Worm (Caenorhabditis elegans): ENCODE measurements around the gene rml-4.
A peak's percentile ranks its signal among the peaks of the same experiment; 100 is the strongest.

Gene rml-4

DNA sequence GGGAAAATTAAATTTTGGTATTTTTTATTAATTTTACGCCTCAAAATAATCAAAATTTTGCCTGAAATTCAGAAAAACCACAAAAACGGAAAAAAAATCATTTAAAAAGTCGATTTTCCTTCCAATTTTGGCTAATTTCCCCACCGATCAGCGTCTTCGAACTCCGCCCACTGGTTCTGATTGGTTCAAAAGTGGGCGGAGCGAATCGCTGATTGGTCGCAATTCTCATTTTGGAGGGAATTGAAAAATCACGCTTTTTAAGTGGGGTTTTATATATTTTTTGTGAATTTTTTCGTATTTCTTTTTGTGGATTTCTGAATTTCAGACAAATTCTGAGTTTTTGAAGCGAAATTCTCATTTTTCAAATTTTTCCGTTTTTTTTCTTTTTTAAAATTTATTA, 8.0 kb upstream of the rml-4 start:
- no peak for TF ChIP-seq blmp-1 (tag; optimal IDR thresholded peaks at IDR 0.05)
- TF ChIP-seq efl-1 (optimal IDR thresholded peaks at IDR 0.05), result no peak
- TF ChIP-seq efl-1 (GFP tag; optimal IDR thresholded peaks at IDR 0.05 in 1 of 2), result peak in 1 of 2 experiments; percentile 4
- TF ChIP-seq sptf-1 (tag; optimal IDR thresholded peaks at IDR 0.05), result no peak
- no peak for TF ChIP-seq fkh-8 (tag; optimal IDR thresholded peaks at IDR 0.05)

DNA sequence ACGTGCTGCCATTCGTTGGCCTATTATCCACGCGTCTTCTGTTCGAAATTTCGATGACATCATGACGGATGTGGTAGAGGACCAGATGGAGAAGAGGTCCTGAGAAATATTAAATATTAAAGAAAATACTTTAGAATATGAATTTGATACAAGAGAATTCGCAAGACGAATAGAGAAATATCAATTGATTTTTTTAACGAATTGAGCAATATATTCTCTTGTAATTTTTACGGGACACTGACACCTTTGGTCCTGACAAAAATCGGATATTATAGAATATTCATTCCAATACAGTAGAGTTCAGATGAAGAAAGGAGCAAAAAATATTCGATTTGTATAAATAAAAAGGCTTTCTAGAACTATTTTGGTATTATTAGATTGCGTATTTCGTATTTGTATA, 6.8 kb upstream of the rml-4 start, which contains the start of gene C01F1.6:
Gene C01F1.6, minus strand, starts transcription at position 101 of the 400 bp plus-strand sequence.
- TF ChIP-seq dpl-1 (GFP tag; optimal IDR thresholded peaks at IDR 0.05), result no peak

- no peak for TF ChIP-seq sox-4 (tag; optimal IDR thresholded peaks at IDR 0.05)
- peak in 1 of 6 experiments; percentile 32 for TF ChIP-seq elt-3 (tag; optimal IDR thresholded peaks at IDR 0.05)
- TF ChIP-seq snpc-4 (tag; optimal IDR thresholded peaks at IDR 0.05), result no peak
- TF ChIP-seq lin-14 (GFP tag; optimal IDR thresholded peaks at IDR 0.05), result peak; percentile 28
- no peak for TF ChIP-seq fkh-4 (tag; optimal IDR thresholded peaks at IDR 0.05; ENCODE audit: borderline replicate concordance)
- no peak for TF ChIP-seq mdl-1 (tag; optimal IDR thresholded peaks at IDR 0.05)
- no peak for TF ChIP-seq fkh-10 (GFP tag; optimal IDR thresholded peaks at IDR 0.05)
- peak; percentile 52 for TF ChIP-seq elt-2 (tag; optimal IDR thresholded peaks at IDR 0.05)
- peak in 1 of 2 experiments; percentile 1 for TF ChIP-seq lsy-2 (tag; optimal IDR thresholded peaks at IDR 0.05)
- no peak for TF ChIP-seq hlh-17 (GFP tag; optimal IDR thresholded peaks at IDR 0.05; ENCODE audit: borderline replicate concordance)
- peak; percentile 29 for TF ChIP-seq pax-3 (tag; optimal IDR thresholded peaks at IDR 0.05)
- TF ChIP-seq ztf-4 (tag; optimal IDR thresholded peaks at IDR 0.05), result no peak
- no peak for TF ChIP-seq lin-13 (GFP tag; optimal IDR thresholded peaks at IDR 0.05)
- no peak for TF ChIP-seq lin-35 (GFP tag; optimal IDR thresholded peaks at IDR 0.05)
- TF ChIP-seq dsc-1 (tag; optimal IDR thresholded peaks at IDR 0.05), result peak; percentile 53
- no peak for TF ChIP-seq mef-2 (tag; optimal IDR thresholded peaks at IDR 0.05)
- no peak for TF ChIP-seq rnt-1 (tag; optimal IDR thresholded peaks at IDR 0.05)
- no peak for TF ChIP-seq egl-27 (tag; optimal IDR thresholded peaks at IDR 0.05)
- peak; percentile 2 for TF ChIP-seq mep-1 (tag; optimal IDR thresholded peaks at IDR 0.05)
- TF ChIP-seq vab-15 (tag; optimal IDR thresholded peaks at IDR 0.05), result no peak
- TF ChIP-seq grh-1 (GFP tag; IDR thresholded peaks at IDR 0.05), result no peak
- no peak for TF ChIP-seq nhr-90 (tag; optimal IDR thresholded peaks at IDR 0.05; ENCODE audit: poor library complexity)
- TF ChIP-seq mab-9 (GFP tag; IDR thresholded peaks at IDR 0.05), result no peak
- TF ChIP-seq unc-130 (tag; optimal IDR thresholded peaks at IDR 0.05), result no peak
- no peak for TF ChIP-seq ceh-8 (GFP tag; optimal IDR thresholded peaks at IDR 0.05)
- peak; percentile 66 for TF ChIP-seq nhr-85 (tag)
- no peak for TF ChIP-seq pag-3 (tag; optimal IDR thresholded peaks at IDR 0.05; ENCODE audit: borderline replicate concordance, insufficient read depth)
- no peak for TF ChIP-seq nhr-11 (tag; optimal IDR thresholded peaks at IDR 0.05)
- no peak for TF ChIP-seq nhr-237 (tag; optimal IDR thresholded peaks at IDR 0.05)
- no peak for TF ChIP-seq pqm-1 (tag; optimal IDR thresholded peaks at IDR 0.05)
- no peak for TF ChIP-seq tbx-2 (tag; optimal IDR thresholded peaks at IDR 0.05)
- TF ChIP-seq ceh-82 (tag; optimal IDR thresholded peaks at IDR 0.05), result no peak
Measured at ce11 chrII:4288572-4288971, 6.3 kb upstream of the rml-4 start.

DNA sequence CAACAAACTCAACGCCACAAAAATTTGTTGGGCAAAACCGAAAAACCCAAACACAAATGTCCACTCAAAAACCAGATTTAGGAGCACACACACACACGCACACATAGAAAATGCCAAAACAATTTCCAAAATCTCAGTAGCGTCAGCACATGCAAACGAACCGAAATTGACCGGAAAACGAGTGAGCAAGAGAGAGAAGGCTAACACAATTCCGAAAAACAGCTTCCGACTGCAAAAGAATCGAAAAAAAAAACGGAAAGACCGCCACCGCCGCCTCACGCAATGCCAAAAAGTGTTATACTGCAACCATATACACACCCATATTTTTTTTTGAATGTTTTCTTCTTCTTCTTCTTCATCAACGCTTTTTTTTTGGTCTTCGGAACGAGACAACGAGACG, 3.1 kb upstream of the rml-4 start:
- TF ChIP-seq ces-1 (GFP tag; optimal IDR thresholded peaks at IDR 0.05) (peak; percentile 16), fkh-10 (GFP tag; optimal IDR thresholded peaks at IDR 0.05) (peak; percentile 65), unc-62 (GFP tag; optimal IDR thresholded peaks at IDR 0.05) (no peak), lin-14 (GFP tag; optimal IDR thresholded peaks at IDR 0.05) (peak; percentile 68)

All from whole organism, L1 larva.